Fruit fly (Drosophila melanogaster) whole organism, embryonic: ENCODE measurements around the gene cindr.

Source experiments
- BtbVII ChIP-seq: fragments of 200-800 bp; sonication (Bioruptor generic); optimal IDR thresholded peaks from 3 replicates; lab custom pipeline; 2017; ENCODE audit warnings: missing biosample characterization, mild to moderate bottlenecking, missing genetic modification characterization
- Bteb2 ChIP-seq: fragments of 200-800 bp; sonication (Bioruptor generic); optimal IDR thresholded peaks from 2 replicates; lab custom pipeline; 2016; ENCODE audit warnings: missing biosample characterization, missing genetic modification characterization
- CG10654 ChIP-seq: fragments of 200-800 bp; sonication (Bioruptor generic); optimal IDR thresholded peaks from 2 replicates; lab custom pipeline; 2016; ENCODE audit warnings: missing biosample characterization, missing genetic modification characterization
- CG1233 ChIP-seq: fragments of 200-800 bp; sonication (Bioruptor generic); optimal IDR thresholded peaks from 4 replicates; lab custom pipeline; 2018; ENCODE audit warnings: missing biosample characterization, mild to moderate bottlenecking, missing genetic modification characterization
- CG14014 ChIP-seq: fragments of 200-800 bp; sonication (Bioruptor generic); IDR thresholded peaks from 2 replicates; pipeline ENCODE4 v1.3.6; 2022; ENCODE audit warnings: missing biosample characterization, missing genetic modification characterization
- CG15479 ChIP-seq: fragments of 200-800 bp; sonication (Bioruptor generic); optimal IDR thresholded peaks from 3 replicates; lab custom pipeline; 2019; ENCODE audit warnings: missing biosample characterization, mild to moderate bottlenecking, missing genetic modification characterization, moderate library complexity
- CG16815 ChIP-seq: fragments of 200-800 bp; sonication (Bioruptor generic); optimal IDR thresholded peaks from 3 replicates; lab custom pipeline; 2017; ENCODE audit warnings: missing biosample characterization, mild to moderate bottlenecking, missing genetic modification characterization
- CG17829 ChIP-seq: fragments of 200-800 bp; optimal IDR thresholded peaks from 2 replicates; lab custom pipeline; 2019; ENCODE audit warnings: missing biosample characterization, mild to moderate bottlenecking, missing genetic modification characterization, moderate library complexity
- CG18476 ChIP-seq: fragments of 200-800 bp; sonication (Bioruptor generic); optimal IDR thresholded peaks from 2 replicates; lab custom pipeline; 2016; ENCODE audit warnings: missing biosample characterization, mild to moderate bottlenecking, missing genetic modification characterization
- CG2116 ChIP-seq: fragments of 200-800 bp; sonication (Bioruptor generic); optimal IDR thresholded peaks from 3 replicates; lab custom pipeline; 2018; ENCODE audit warnings: missing biosample characterization, mild to moderate bottlenecking, missing genetic modification characterization
- CG2202 ChIP-seq: fragments of 200-800 bp; sonication (Bioruptor generic); optimal IDR thresholded peaks from 2 replicates; lab custom pipeline; 2018; ENCODE audit warnings: missing biosample characterization, mild to moderate bottlenecking, missing genetic modification characterization
- CG32767 ChIP-seq: fragments of 200-800 bp; sonication (Bioruptor generic); IDR thresholded peaks from 2 replicates; pipeline ENCODE4 v1.3.6; 2022; ENCODE audit warnings: missing biosample characterization, missing genetic modification characterization
- CG6854 ChIP-seq: fragments of 200-800 bp; sonication (Bioruptor generic); optimal IDR thresholded peaks from 3 replicates; lab custom pipeline; 2017; ENCODE audit warnings: missing biosample characterization, mild to moderate bottlenecking, missing genetic modification characterization
- Deaf1 ChIP-seq: fragments of 200-800 bp; optimal IDR thresholded peaks from 3 replicates; lab custom pipeline; 2019; ENCODE audit warnings: missing biosample characterization, mild to moderate bottlenecking, missing genetic modification characterization, moderate library complexity
- Drgx ChIP-seq: fragments of 200-800 bp; sonication (Bioruptor generic); IDR thresholded peaks from 2 replicates; pipeline ENCODE4 v1.3.6; 2022; ENCODE audit warnings: missing biosample characterization, missing genetic modification characterization
- Fer1 ChIP-seq: fragments of 200-800 bp; sonication (Bioruptor generic); optimal IDR thresholded peaks from 2 replicates; lab custom pipeline; 2017; ENCODE audit warnings: missing biosample characterization, mild to moderate bottlenecking, missing genetic modification characterization
- Fer3 ChIP-seq: fragments of 200-800 bp; sonication (Bioruptor generic); optimal IDR thresholded peaks from 2 replicates; lab custom pipeline; 2018; ENCODE audit warnings: missing biosample characterization, mild to moderate bottlenecking, missing genetic modification characterization, moderate library complexity
- Gsc ChIP-seq: fragments of 200-800 bp; sonication (Bioruptor generic); IDR thresholded peaks from 2 replicates; pipeline ENCODE4 v1.3.6; 2022; ENCODE audit warnings: missing biosample characterization, missing genetic modification characterization
- Hr78 ChIP-seq, 2 experiments: fragments of 200-800 bp in 1 of 2; fragments of >200 bp in 1 of 2; sonication (Bioruptor generic) in 1 of 2; optimal IDR thresholded peaks; 2 replicates each; lab custom pipeline; 2017 to 2019; ENCODE audit warnings: missing biosample characterization in 2 of 2, missing genetic modification characterization in 2 of 2, mild to moderate bottlenecking in 1 of 2, moderate library complexity in 1 of 2
- MBD-R2 ChIP-seq: fragments of 200-800 bp; sonication (Bioruptor generic); IDR thresholded peaks from 2 replicates; pipeline ENCODE4 v1.3.6; 2022; ENCODE audit warnings: missing biosample characterization, missing genetic modification characterization
- Med ChIP-seq: fragments of 200-800 bp; sonication (Bioruptor generic); peaks from one replicate; lab custom pipeline; 2016; ENCODE audit warnings: missing biosample characterization, missing genetic modification characterization, mild to moderate bottlenecking, inconsistent platforms, moderate library complexity
- Pdp1 ChIP-seq, 2 experiments: fragments of 200-800 bp; sonication (Bioruptor generic); optimal IDR thresholded peaks; 3 replicates each; lab custom pipeline; 2016; ENCODE audit warnings: missing biosample characterization in 2 of 2, missing genetic modification characterization in 2 of 2, mild to moderate bottlenecking in 1 of 2, moderate library complexity in 1 of 2
- Ptx1 ChIP-seq: fragments of 200-800 bp; sonication (Bioruptor generic); IDR thresholded peaks from 2 replicates; pipeline ENCODE4 v1.3.6; 2022; ENCODE audit warnings: missing biosample characterization, missing genetic modification characterization
- Scr ChIP-seq: fragments of 200-800 bp; sonication (Bioruptor generic); IDR thresholded peaks from 2 replicates; pipeline ENCODE4 v1.3.6; 2022; ENCODE audit warnings: missing biosample characterization, missing genetic modification characterization; ENCODE audit not compliant: partially characterized antibody
- bigmax ChIP-seq: fragments of 200-800 bp; sonication (Bioruptor generic); optimal IDR thresholded peaks from 2 replicates; lab custom pipeline; 2018; ENCODE audit warnings: missing biosample characterization, mild to moderate bottlenecking, missing genetic modification characterization
- cad ChIP-seq: fragments of >200 bp; optimal IDR thresholded peaks from 2 replicates; lab custom pipeline; 2017; ENCODE audit warnings: missing biosample characterization, missing genetic modification characterization
- chinmo ChIP-seq: fragments of 200-800 bp; sonication (Bioruptor generic); IDR thresholded peaks from 4 replicates; pipeline ENCODE4 v1.3.6; 2022; ENCODE audit warnings: missing biosample characterization, missing genetic modification characterization; ENCODE audit not compliant: partially characterized antibody
- ci ChIP-seq: fragments of 200-800 bp; sonication (Bioruptor generic); IDR thresholded peaks from 3 replicates; pipeline ENCODE4 v1.3.6; 2022; ENCODE audit warnings: missing biosample characterization, missing genetic modification characterization
- corto ChIP-seq: fragments of 200-800 bp; sonication (Bioruptor generic); optimal IDR thresholded peaks from 2 replicates; lab custom pipeline; 2016; ENCODE audit warnings: missing biosample characterization, mild to moderate bottlenecking, missing genetic modification characterization, moderate library complexity
- croc ChIP-seq: fragments of 200-800 bp; sonication (Bioruptor generic); conservative IDR thresholded peaks from 3 replicates; pipeline ENCODE4 v1.3.6; 2022; ENCODE audit warnings: missing biosample characterization, missing genetic modification characterization
- cwo ChIP-seq: fragments of 200-800 bp; sonication (Bioruptor generic); optimal IDR thresholded peaks from 3 replicates; lab custom pipeline; 2017; ENCODE audit warnings: missing biosample characterization, missing genetic modification characterization, mild to moderate bottlenecking, moderate library complexity, missing genetic modification reagents
- ewg ChIP-seq: fragments of 200-800 bp; sonication (Bioruptor generic); optimal IDR thresholded peaks from 3 replicates; lab custom pipeline; 2017; ENCODE audit warnings: mild to moderate bottlenecking, missing biosample characterization, missing genetic modification reagents, missing genetic modification characterization
- fd64A ChIP-seq: fragments of 200-800 bp; sonication (Bioruptor generic); optimal IDR thresholded peaks from 3 replicates; lab custom pipeline; 2018; ENCODE audit warnings: missing biosample characterization, mild to moderate bottlenecking, missing genetic modification characterization
- gfzf ChIP-seq: fragments of 200-800 bp; sonication (Bioruptor generic); optimal IDR thresholded peaks from 2 replicates; lab custom pipeline; 2016; ENCODE audit warnings: missing biosample characterization, mild to moderate bottlenecking, missing genetic modification characterization, moderate library complexity
- hkb ChIP-seq, 2 experiments: fragments of 200-800 bp in 1 of 2; fragments of >200 bp in 1 of 2; sonication (Bioruptor generic) in 1 of 2; IDR thresholded peaks in 1 of 2; optimal IDR thresholded peaks in 1 of 2; 2 replicates each; pipeline versions ENCODE4 v1.3.6 to Lab custom; 2017 to 2022; ENCODE audit warnings: missing biosample characterization in 1 of 2, missing genetic modification characterization in 1 of 2
- ind ChIP-seq: fragments of 200-800 bp; sonication (Bioruptor generic); optimal IDR thresholded peaks from 3 replicates; lab custom pipeline; 2016; ENCODE audit warnings: missing biosample characterization, missing genetic modification characterization
- lab ChIP-seq: fragments of 200-800 bp; sonication (Bioruptor generic); optimal IDR thresholded peaks from 3 replicates; lab custom pipeline; 2017; ENCODE audit warnings: missing biosample characterization, missing genetic modification characterization, mild to moderate bottlenecking, moderate library complexity, missing genetic modification reagents
- lilli ChIP-seq: fragments of 200-800 bp; sonication (Bioruptor generic); optimal IDR thresholded peaks from 3 replicates; lab custom pipeline; 2016; ENCODE audit warnings: missing biosample characterization, missing genetic modification characterization
- row ChIP-seq: fragments of 200-800 bp; sonication (Bioruptor generic); IDR thresholded peaks from 3 replicates; pipeline ENCODE4 v1.3.6; 2022; ENCODE audit warnings: missing biosample characterization, missing genetic modification characterization
- sens ChIP-seq: fragments of 200-800 bp; sonication (Bioruptor generic); peaks from one replicate; lab custom pipeline; 2016; ENCODE audit warnings: missing biosample characterization, missing genetic modification characterization
- seq ChIP-seq: fragments of 200-800 bp; sonication (Bioruptor generic); IDR thresholded peaks from 2 replicates; pipeline ENCODE4 v1.3.6; 2022; ENCODE audit warnings: missing biosample characterization, missing genetic modification characterization
- sqz ChIP-seq: fragments of 200-800 bp; sonication (Bioruptor generic); optimal IDR thresholded peaks from 3 replicates; lab custom pipeline; 2018; ENCODE audit warnings: missing biosample characterization, mild to moderate bottlenecking, missing genetic modification characterization
- sug ChIP-seq: fragments of 200-800 bp; optimal IDR thresholded peaks from 2 replicates; lab custom pipeline; 2019; ENCODE audit warnings: missing biosample characterization, mild to moderate bottlenecking, missing genetic modification characterization, moderate library complexity
- tll ChIP-seq, 2 experiments: fragments of 200-800 bp in 1 of 2; fragments of >200 bp in 1 of 2; sonication (Bioruptor generic) in 1 of 2; optimal IDR thresholded peaks; 2 replicates each; lab custom pipeline; 2017 to 2019; ENCODE audit warnings: missing biosample characterization in 2 of 2, missing genetic modification characterization in 2 of 2, mild to moderate bottlenecking in 1 of 2, moderate library complexity in 1 of 2
- tna ChIP-seq: fragments of 200-800 bp; sonication (Bioruptor generic); IDR thresholded peaks from 2 replicates; pipeline ENCODE4 v1.3.6; 2022; ENCODE audit warnings: missing biosample characterization, missing genetic modification characterization; ENCODE audit not compliant: partially characterized antibody
- tx ChIP-seq: fragments of 200-800 bp; sonication (Bioruptor generic); optimal IDR thresholded peaks from 2 replicates; lab custom pipeline; 2016; ENCODE audit warnings: missing biosample characterization, missing genetic modification characterization
- vvl ChIP-seq: fragments of 200-800 bp; sonication (Bioruptor generic); IDR thresholded peaks from 2 replicates; pipeline ENCODE4 v1.3.6; 2022; ENCODE audit warnings: missing biosample characterization, missing genetic modification characterization
- zfh1 ChIP-seq: fragments of 200-800 bp; sonication (Bioruptor generic); IDR thresholded peaks from 3 replicates; pipeline ENCODE4 v1.3.6; 2022; ENCODE audit warnings: missing biosample characterization, missing genetic modification characterization

Gene cindr

DNA sequence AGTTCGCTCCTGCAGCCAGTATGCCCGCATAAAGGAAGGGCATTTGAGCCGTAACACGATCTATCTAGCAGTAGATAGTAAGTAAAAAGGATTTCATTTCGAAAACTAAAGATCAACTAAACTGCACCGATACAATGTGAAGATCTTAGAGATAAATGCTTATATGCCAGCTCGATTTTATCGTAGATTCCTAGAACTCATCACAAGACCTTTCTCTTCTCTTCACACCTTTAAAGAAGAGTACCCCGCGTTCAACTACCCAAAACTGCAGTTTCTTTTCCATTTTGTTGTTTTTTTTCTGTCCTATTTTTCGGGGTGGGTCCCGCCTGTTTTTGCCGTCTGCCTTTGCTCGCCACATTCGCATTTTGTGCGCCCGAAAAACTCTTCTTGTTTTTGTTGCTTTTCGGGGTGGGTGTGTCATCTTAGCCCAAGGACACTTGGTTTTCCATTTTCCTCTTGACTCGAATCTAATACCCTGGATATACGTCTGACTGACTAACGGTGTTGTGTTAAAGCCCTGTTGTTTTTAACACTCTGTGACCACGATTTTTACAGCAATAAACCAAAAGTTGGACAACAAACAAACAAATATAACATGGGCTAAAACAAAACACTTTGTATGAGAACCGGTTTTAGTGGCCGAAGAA lies 993 bp downstream of the cindr start (continued):
- TF ChIP-seq gfzf (GFP tag; lab: Kevin White, UChicago) (no peak), MBD-R2 (GFP tag; lab: Robert Waterston, UW) (no peak), CG6854 (no peak), Drgx (no peak), Med (GFP tag; lab: Kevin White, UChicago) (peak; percentile 12), Scr (no peak), tll (GFP tag; optimal IDR thresholded peaks at IDR 0.05; lab: Kevin White, UChicago) (peak in 1 of 2 experiments; percentile 79), corto (no peak), Ptx1 (GFP tag; lab: Robert Waterston, UW) (no peak), Bteb2 (no peak), lilli (GFP tag; lab: Kevin White, UChicago) (no peak), seq (no peak)

DNA sequence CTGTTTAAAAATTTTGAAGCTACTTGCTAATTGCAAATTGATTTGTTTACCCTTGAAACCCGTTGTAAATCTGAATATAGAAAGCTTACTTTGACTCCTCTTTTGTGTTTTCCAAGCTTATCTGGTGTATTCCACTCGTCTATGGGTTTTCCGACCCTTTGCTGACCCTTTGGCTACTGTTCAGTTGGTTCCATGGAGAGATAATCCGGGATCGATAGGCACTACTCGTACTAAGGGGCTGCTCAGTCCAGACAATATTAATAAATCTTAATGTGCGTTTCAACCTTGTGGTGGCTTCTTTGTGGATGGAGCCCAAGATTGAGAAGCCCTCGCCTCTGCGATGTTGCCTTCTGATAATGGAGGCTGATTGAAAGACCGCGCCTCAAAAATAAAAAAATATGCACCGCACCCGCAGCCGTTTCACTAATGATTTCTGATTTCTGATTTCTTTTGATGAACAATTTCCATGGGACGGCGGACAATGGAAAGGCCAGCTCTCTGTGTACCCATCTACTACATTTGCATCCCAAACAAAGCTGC lies 1.9 kb downstream of the cindr start:
- TF ChIP-seq CG15479 (GFP tag; lab: Kevin White, UChicago): no peak
- TF ChIP-seq CG10654 (GFP tag; lab: Kevin White, UChicago): no peak
- no peak for TF ChIP-seq CG18476 (GFP tag; lab: Kevin White, UChicago)
- TF ChIP-seq ind: no peak
- no peak for TF ChIP-seq cwo
- peak; percentile 59 for TF ChIP-seq sens (GFP tag; lab: Kevin White, UChicago)
- TF ChIP-seq CG17829: no peak
- TF ChIP-seq CG2116: no peak
- no peak for TF ChIP-seq CG16815 (GFP tag; lab: Kevin White, UChicago)
- TF ChIP-seq tx (GFP tag; lab: Kevin White, UChicago): no peak
- TF ChIP-seq fd64A: no peak
- no peak for TF ChIP-seq sug
- 0 out of 4 replicates have a peak, but pooled peaks have one; percentile 22 for TF ChIP-seq chinmo
- no peak for TF ChIP-seq BtbVII (GFP tag; lab: Kevin White, UChicago)
- no peak for TF ChIP-seq CG2202 (tag; lab: Kevin White, UChicago)
- TF ChIP-seq CG1233: no peak
- no peak for TF ChIP-seq CG14014 (GFP tag; lab: Robert Waterston, UW)
- no peak for TF ChIP-seq Deaf1
- TF ChIP-seq CG32767 (GFP tag; lab: Robert Waterston, UW): no peak
- TF ChIP-seq hkb (optimal IDR thresholded peaks at IDR 0.05; lab: Kevin White, UChicago): no peak
- TF ChIP-seq hkb (GFP tag; IDR thresholded peaks at IDR 0.05; lab: Robert Waterston, UW): no peak
- peak in 1 of 2 experiments; percentile 27 for TF ChIP-seq Hr78 (GFP tag; optimal IDR thresholded peaks at IDR 0.05; lab: Kevin White, UChicago)
- TF ChIP-seq croc (GFP tag; lab: Robert Waterston, UW): no peak
- no peak for TF ChIP-seq Ptx1 (GFP tag; lab: Robert Waterston, UW)
- peak; percentile 24 for TF ChIP-seq sqz (GFP tag; lab: Kevin White, UChicago)
- peak; percentile 71 for TF ChIP-seq Med (GFP tag; lab: Kevin White, UChicago)
- no peak for TF ChIP-seq zfh1 (GFP tag; lab: Robert Waterston, UW)
- TF ChIP-seq lab (GFP tag; lab: Kevin White, UChicago): no peak
- TF ChIP-seq Pdp1 (GFP tag; optimal IDR thresholded peaks at IDR 0.05; lab: Kevin White, UChicago): no peak
- TF ChIP-seq ewg: no peak
- 0 out of 3 replicates have a peak, but pooled peaks have one; percentile 53 for TF ChIP-seq ci (GFP tag; lab: Robert Waterston, UW)
- no peak for TF ChIP-seq Fer3 (tag; lab: Kevin White, UChicago)
- no peak for TF ChIP-seq tna (GFP tag; lab: Robert Waterston, UW)
- TF ChIP-seq vvl (GFP tag; lab: Robert Waterston, UW): peak; percentile 50; the same call in 1 of the 2 replicates
- no peak for TF ChIP-seq row (GFP tag; lab: Robert Waterston, UW)
- TF ChIP-seq Fer1 (GFP tag; lab: Kevin White, UChicago): no peak
- TF ChIP-seq bigmax (GFP tag; lab: Kevin White, UChicago): no peak
- TF ChIP-seq Gsc (GFP tag; lab: Robert Waterston, UW): no peak
- TF ChIP-seq cad (GFP tag; lab: Kevin White, UChicago): no peak
